Worm (Caenorhabditis elegans) whole organism, L3 larva: ENCODE data around the gene mrps-34.

ENCODE experiments used
- R02D3.7 ChIP-seq: fragments of 150-350 bp; optimal IDR thresholded peaks from 2 replicates; lab custom pipeline; 2014; ENCODE audit warnings: missing biosample characterization, missing genetic modification characterization
- ZK546.5 ChIP-seq: sonication (generic microtip); optimal IDR thresholded peaks from 2 replicates; lab custom pipeline; 2017; ENCODE audit warnings: missing biosample characterization, missing genetic modification characterization
- aly-2 ChIP-seq: fragments of 150-350 bp; optimal IDR thresholded peaks from 2 replicates; lab custom pipeline; 2014; ENCODE audit warnings: missing biosample characterization, missing genetic modification characterization
- ama-1 ChIP-seq: fragments of 150-350 bp; optimal IDR thresholded peaks from 2 replicates; lab custom pipeline; 2018
- ceh-16 ChIP-seq: sonication (generic microtip); optimal IDR thresholded peaks from 2 replicates; lab custom pipeline; 2017; ENCODE audit warnings: missing biosample characterization, missing genetic modification characterization
- ceh-28 ChIP-seq: fragments of 150-350 bp; optimal IDR thresholded peaks from 2 replicates; lab custom pipeline; 2014; ENCODE audit warnings: missing biosample characterization, missing genetic modification reagents, missing genetic modification characterization
- ceh-82 ChIP-seq: fragments of 150-350 bp; optimal IDR thresholded peaks from 2 replicates; lab custom pipeline; 2014; ENCODE audit warnings: missing biosample characterization, missing genetic modification characterization
- ceh-9 ChIP-seq: sonication (generic microtip); optimal IDR thresholded peaks from 2 replicates; lab custom pipeline; 2018; ENCODE audit warnings: missing biosample characterization, missing genetic modification characterization
- daf-12 ChIP-seq: fragments of 150-350 bp; optimal IDR thresholded peaks from 2 replicates; lab custom pipeline; 2014; ENCODE audit warnings: missing biosample characterization, missing genetic modification reagents, missing genetic modification characterization
- egl-27 ChIP-seq: sonication (generic microtip); optimal IDR thresholded peaks from 4 replicates; lab custom pipeline; 2017; ENCODE audit warnings: missing biosample characterization, missing genetic modification reagents, missing genetic modification characterization
- egl-5 ChIP-seq: fragments of 150-350 bp; optimal IDR thresholded peaks from 2 replicates; lab custom pipeline; 2017; ENCODE audit warnings: missing biosample characterization, missing genetic modification reagents, missing genetic modification characterization, inconsistent platforms
- elt-1 ChIP-seq: fragments of 150-350 bp; optimal IDR thresholded peaks from 2 replicates; lab custom pipeline; 2014; ENCODE audit warnings: missing biosample characterization, missing genetic modification characterization
- elt-2 ChIP-seq: sonication (generic microtip); optimal IDR thresholded peaks from 2 replicates; lab custom pipeline; 2016; ENCODE audit warnings: missing genetic modification reagents, mild to moderate bottlenecking, missing genetic modification characterization, missing compliant biosample characterization
- elt-3 ChIP-seq, 3 experiments: fragments of 150-350 bp in 1 of 3; sonication (generic microtip) in 2 of 3; optimal IDR thresholded peaks; 2 replicates in 2 of 3; 4 replicates in 1 of 3; lab custom pipeline; 2014 to 2017; ENCODE audit warnings: missing biosample characterization in 3 of 3, missing genetic modification characterization in 3 of 3
- eor-1 ChIP-seq, 2 experiments: fragments of 150-350 bp; optimal IDR thresholded peaks; 2 replicates each; lab custom pipeline; 2014 to 2018; ENCODE audit warnings: missing biosample characterization in 2 of 2, missing genetic modification characterization in 2 of 2
- fkh-10 ChIP-seq: sonication (generic microtip); optimal IDR thresholded peaks from 2 replicates; lab custom pipeline; 2017; ENCODE audit warnings: missing biosample characterization, missing genetic modification reagents, missing genetic modification characterization
- fkh-2 ChIP-seq: fragments of 150-350 bp; optimal IDR thresholded peaks from 2 replicates; lab custom pipeline; 2014; ENCODE audit warnings: missing biosample characterization, missing genetic modification reagents, missing genetic modification characterization
- fos-1 ChIP-seq: fragments of 150-350 bp; optimal IDR thresholded peaks from 2 replicates; lab custom pipeline; 2014; ENCODE audit warnings: missing biosample characterization, missing genetic modification characterization
- hmg-11 ChIP-seq: sonication (generic microtip); optimal IDR thresholded peaks from 2 replicates; lab custom pipeline; 2016; ENCODE audit warnings: missing genetic modification characterization, missing compliant biosample characterization
- jun-1 ChIP-seq: fragments of 150-350 bp; optimal IDR thresholded peaks from 2 replicates; lab custom pipeline; 2014; ENCODE audit warnings: missing biosample characterization, missing genetic modification reagents, missing genetic modification characterization
- lin-15B ChIP-seq: fragments of 150-350 bp; optimal IDR thresholded peaks from 2 replicates; lab custom pipeline; 2014; ENCODE audit warnings: missing biosample characterization, missing genetic modification characterization
- lin-39 ChIP-seq: fragments of 150-350 bp; optimal IDR thresholded peaks from 2 replicates; lab custom pipeline; 2018; ENCODE audit warnings: missing biosample characterization, missing genetic modification reagents, missing genetic modification characterization
- lsy-12 ChIP-seq: sonication (generic microtip); optimal IDR thresholded peaks from 2 replicates; lab custom pipeline; 2016; ENCODE audit warnings: mild to moderate bottlenecking, missing genetic modification characterization, missing compliant biosample characterization
- mdl-1 ChIP-seq: fragments of 150-350 bp; optimal IDR thresholded peaks from 2 replicates; lab custom pipeline; 2014; ENCODE audit warnings: missing biosample characterization, missing genetic modification characterization
- mml-1 ChIP-seq: fragments of 150-350 bp; sonication (generic microtip); optimal IDR thresholded peaks from 3 replicates; lab custom pipeline; 2014; ENCODE audit warnings: missing biosample characterization, missing genetic modification characterization
- nfya-1 ChIP-seq: sonication (generic microtip); optimal IDR thresholded peaks from 2 replicates; lab custom pipeline; 2017; ENCODE audit warnings: missing genetic modification characterization, mild to moderate bottlenecking, missing compliant biosample characterization, antibody characterized with exemption, moderate library complexity; ENCODE audit not compliant: insufficient read depth
- nhr-11 ChIP-seq: fragments of 150-350 bp; optimal IDR thresholded peaks from 2 replicates; lab custom pipeline; 2014; ENCODE audit warnings: missing biosample characterization, missing genetic modification characterization
- nhr-12 ChIP-seq: fragments of 150-350 bp; optimal IDR thresholded peaks from 2 replicates; lab custom pipeline; 2014; ENCODE audit warnings: missing biosample characterization, missing genetic modification characterization
- nhr-23 ChIP-seq: fragments of 150-350 bp; optimal IDR thresholded peaks from 2 replicates; lab custom pipeline; 2014; ENCODE audit warnings: missing biosample characterization, missing genetic modification reagents, missing genetic modification characterization
- nhr-237 ChIP-seq: fragments of 150-350 bp; optimal IDR thresholded peaks from 2 replicates; lab custom pipeline; 2014; ENCODE audit warnings: missing biosample characterization, missing genetic modification characterization
- nhr-25 ChIP-seq: sonication (generic microtip); optimal IDR thresholded peaks from 2 replicates; lab custom pipeline; 2017; ENCODE audit warnings: missing biosample characterization, missing genetic modification characterization
- nhr-28 ChIP-seq: fragments of 150-350 bp; optimal IDR thresholded peaks from 2 replicates; lab custom pipeline; 2014; ENCODE audit warnings: missing biosample characterization, missing genetic modification characterization
- nhr-43 ChIP-seq: sonication (generic microtip); optimal IDR thresholded peaks from 2 replicates; lab custom pipeline; 2016; ENCODE audit warnings: mild to moderate bottlenecking, missing genetic modification characterization, missing compliant biosample characterization; ENCODE audit not compliant: poor library complexity, severe bottlenecking
- nhr-67 ChIP-seq: fragments of 150-350 bp; optimal IDR thresholded peaks from 2 replicates; lab custom pipeline; 2014; ENCODE audit warnings: missing biosample characterization, missing genetic modification characterization
- nhr-76 ChIP-seq: fragments of 150-350 bp; sonication (generic microtip); optimal IDR thresholded peaks from 5 replicates; lab custom pipeline; 2014; ENCODE audit warnings: missing biosample characterization, missing genetic modification characterization
- nhr-77 ChIP-seq: fragments of 150-350 bp; optimal IDR thresholded peaks from 2 replicates; lab custom pipeline; 2014; ENCODE audit warnings: missing biosample characterization, missing genetic modification characterization
- pha-4 ChIP-seq: fragments of 150-350 bp; optimal IDR thresholded peaks from 2 replicates; lab custom pipeline; 2014; ENCODE audit warnings: missing biosample characterization, missing genetic modification reagents, missing genetic modification characterization
- pqm-1 ChIP-seq: fragments of 150-350 bp; optimal IDR thresholded peaks from 2 replicates; lab custom pipeline; 2017; ENCODE audit warnings: missing biosample characterization, missing genetic modification characterization, inconsistent platforms
- sea-2 ChIP-seq: fragments of 150-350 bp; sonication (generic microtip); optimal IDR thresholded peaks from 4 replicates; lab custom pipeline; 2014; ENCODE audit warnings: missing biosample characterization, missing genetic modification reagents, missing genetic modification characterization
- skn-1 ChIP-seq: fragments of 150-350 bp; optimal IDR thresholded peaks from 2 replicates; lab custom pipeline; 2014; ENCODE audit warnings: missing biosample characterization, missing genetic modification characterization
- snpc-4 ChIP-seq: fragments of 150-350 bp; optimal IDR thresholded peaks from 2 replicates; lab custom pipeline; 2014; ENCODE audit warnings: missing biosample characterization, missing genetic modification characterization
- tbx-2 ChIP-seq: sonication (generic microtip); optimal IDR thresholded peaks from 2 replicates; lab custom pipeline; 2016; ENCODE audit warnings: mild to moderate bottlenecking, missing genetic modification characterization, missing compliant biosample characterization
- unc-39 ChIP-seq: sonication (generic microtip); optimal IDR thresholded peaks from 4 replicates; lab custom pipeline; 2017; ENCODE audit warnings: missing biosample characterization, missing genetic modification characterization
- unc-62 ChIP-seq: fragments of 150-350 bp; sonication (generic microtip); optimal IDR thresholded peaks from 4 replicates; lab custom pipeline; 2014; ENCODE audit warnings: missing biosample characterization, missing genetic modification reagents, missing genetic modification characterization
- zag-1 ChIP-seq: fragments of 150-350 bp; optimal IDR thresholded peaks from 2 replicates; lab custom pipeline; 2014; ENCODE audit warnings: missing biosample characterization, missing genetic modification characterization
- ztf-11 ChIP-seq: fragments of 150-350 bp; optimal IDR thresholded peaks from 2 replicates; lab custom pipeline; 2014; ENCODE audit warnings: missing biosample characterization, missing genetic modification characterization
- ztf-4 ChIP-seq: fragments of 150-350 bp; optimal IDR thresholded peaks from 2 replicates; lab custom pipeline; 2014; ENCODE audit warnings: missing biosample characterization, missing genetic modification characterization

The mrps-34 gene

DNA sequence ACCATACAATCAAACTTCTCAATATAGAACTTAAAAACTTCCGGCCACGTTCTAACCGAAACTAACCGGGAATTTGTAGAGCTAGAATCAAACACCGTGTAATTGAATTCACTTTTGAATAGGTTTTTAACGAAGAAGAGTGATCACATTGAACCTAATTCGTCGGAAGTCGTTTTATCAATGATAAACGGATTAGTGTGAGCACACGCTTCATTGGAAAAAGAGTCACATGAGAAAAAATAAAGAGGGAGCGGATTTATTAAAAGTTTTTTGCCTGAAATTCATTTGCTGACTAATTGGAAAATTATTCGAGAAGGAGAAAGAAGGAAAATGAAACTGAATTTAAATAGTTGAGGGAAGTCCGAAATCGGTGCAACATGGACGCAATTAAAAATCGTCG is 46.6 kb downstream of the mrps-34 start:
- TF ChIP-seq nfya-1 (tag; lab: Kevin White, UChicago) (peak; percentile 18), elt-1 (tag; lab: Kevin White, UChicago) (no peak)
- TF ChIP-seq, all 47 proteins: peak for 1

- peak; percentile 77 for TF ChIP-seq elt-1 (tag; lab: Kevin White, UChicago)
- peak; percentile 68 for TF ChIP-seq nhr-23 (tag; lab: Kevin White, UChicago)
- no peak for TF ChIP-seq lsy-12 (tag; lab: Kevin White, UChicago)
- peak; percentile 46 for TF ChIP-seq nhr-43 (tag; lab: Kevin White, UChicago)
- peak; percentile 68 for TF ChIP-seq nhr-25 (tag; lab: Kevin White, UChicago)
- no peak for TF ChIP-seq sea-2 (GFP tag; lab: Kevin White, UChicago)
Measured at ce11 chrIII:4495250-4495649, 47.0 kb downstream of the mrps-34 start.

DNA sequence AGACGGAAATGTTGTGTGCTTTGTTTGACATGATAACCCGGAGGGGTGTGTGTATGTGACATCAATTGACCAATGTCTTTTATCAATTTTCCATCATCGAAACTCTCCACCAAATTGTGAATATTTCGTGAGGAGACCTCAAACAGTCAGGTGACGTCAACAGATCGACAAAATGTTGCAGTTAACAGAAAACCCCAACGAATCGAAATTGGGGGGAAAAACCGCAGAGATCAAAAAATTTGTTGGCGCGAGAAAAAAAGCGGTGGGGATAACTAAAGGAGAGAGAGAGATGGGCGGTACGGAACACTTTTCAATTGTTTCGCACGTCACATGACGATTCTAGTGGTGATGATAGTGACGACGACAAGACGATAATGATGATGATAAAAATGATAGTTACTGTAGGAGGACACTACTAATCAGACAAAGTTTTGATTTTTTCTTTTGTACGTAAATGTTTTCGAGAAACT is 47.7 kb downstream of the mrps-34 start:
- no peak for TF ChIP-seq sea-2 (GFP tag; lab: Kevin White, UChicago)
- no peak for TF ChIP-seq nhr-11 (tag; lab: Kevin White, UChicago)
- no peak for TF ChIP-seq mml-1
- TF ChIP-seq ceh-82 (tag; lab: Kevin White, UChicago): no peak
- no peak for TF ChIP-seq R02D3.7 (tag; lab: Kevin White, UChicago)
- TF ChIP-seq ama-1 (lab: Kevin White, UChicago): no peak
- TF ChIP-seq nhr-76: no peak
- TF ChIP-seq nhr-67: no peak
- TF ChIP-seq unc-39: no peak
- TF ChIP-seq ceh-9 (tag; lab: Kevin White, UChicago): no peak
- TF ChIP-seq tbx-2 (tag; lab: Kevin White, UChicago): no peak
- TF ChIP-seq elt-2 (tag; lab: Kevin White, UChicago): peak; percentile 78
- no peak for TF ChIP-seq egl-5
- peak; percentile 83 for TF ChIP-seq nhr-23 (tag; lab: Kevin White, UChicago)
- TF ChIP-seq lsy-12 (tag; lab: Kevin White, UChicago): peak; percentile 54
- TF ChIP-seq ztf-4 (tag; lab: Kevin White, UChicago): no peak
- peak; percentile 16 for TF ChIP-seq mdl-1
- TF ChIP-seq egl-27 (tag; lab: Kevin White, UChicago): no peak
- TF ChIP-seq ZK546.5 (tag; lab: Kevin White, UChicago): no peak
- no peak for TF ChIP-seq snpc-4 (tag; lab: Kevin White, UChicago)
- peak; percentile 50 for TF ChIP-seq pha-4 (tag; lab: Kevin White, UChicago)
- no peak for TF ChIP-seq elt-1 (tag; lab: Kevin White, UChicago)
- no peak for TF ChIP-seq ztf-11 (tag; lab: Kevin White, UChicago)
- no peak for TF ChIP-seq fkh-2 (tag; lab: Kevin White, UChicago)
- peak; percentile 58 for TF ChIP-seq ceh-28
- TF ChIP-seq nhr-43 (tag; lab: Kevin White, UChicago): peak; percentile 79
- no peak for TF ChIP-seq lin-39 (tag; lab: Kevin White, UChicago)
- TF ChIP-seq skn-1 (tag; lab: Kevin White, UChicago): no peak
- peak; percentile 83 for TF ChIP-seq jun-1 (tag; lab: Kevin White, UChicago)
- no peak for TF ChIP-seq eor-1 (tag; optimal IDR thresholded peaks at IDR 0.05; lab: Kevin White, UChicago)
- no peak for TF ChIP-seq aly-2
- TF ChIP-seq daf-12: no peak
- TF ChIP-seq fkh-10 (GFP tag; lab: Kevin White, UChicago): no peak
- TF ChIP-seq fos-1 (tag; lab: Kevin White, UChicago): no peak
- peak; percentile 9 for TF ChIP-seq lin-15B (tag; lab: Kevin White, UChicago)
- peak; percentile 69 for TF ChIP-seq pqm-1
- TF ChIP-seq zag-1: no peak
- no peak for TF ChIP-seq ceh-16 (tag; lab: Kevin White, UChicago)
- TF ChIP-seq nhr-12 (tag; lab: Kevin White, UChicago): no peak
- TF ChIP-seq nhr-77 (tag; lab: Kevin White, UChicago): no peak
- no peak for TF ChIP-seq nhr-237 (tag; lab: Kevin White, UChicago)
- peak; percentile 74 for TF ChIP-seq nhr-25 (tag; lab: Kevin White, UChicago)
- peak; percentile 42 to 91 (median 89) for TF ChIP-seq elt-3 (tag; optimal IDR thresholded peaks at IDR 0.05; lab: Kevin White, UChicago)
- TF ChIP-seq nhr-28 (tag; lab: Kevin White, UChicago): no peak
- peak; percentile 37 for TF ChIP-seq nfya-1 (tag; lab: Kevin White, UChicago)
- no peak for TF ChIP-seq hmg-11 (tag; lab: Kevin White, UChicago)
- no peak for TF ChIP-seq unc-62 (GFP tag; lab: Kevin White, UChicago)
